Worm (Caenorhabditis elegans): Measurements from ENCODE around the gene inx-9.

Gene inx-9

DNA sequence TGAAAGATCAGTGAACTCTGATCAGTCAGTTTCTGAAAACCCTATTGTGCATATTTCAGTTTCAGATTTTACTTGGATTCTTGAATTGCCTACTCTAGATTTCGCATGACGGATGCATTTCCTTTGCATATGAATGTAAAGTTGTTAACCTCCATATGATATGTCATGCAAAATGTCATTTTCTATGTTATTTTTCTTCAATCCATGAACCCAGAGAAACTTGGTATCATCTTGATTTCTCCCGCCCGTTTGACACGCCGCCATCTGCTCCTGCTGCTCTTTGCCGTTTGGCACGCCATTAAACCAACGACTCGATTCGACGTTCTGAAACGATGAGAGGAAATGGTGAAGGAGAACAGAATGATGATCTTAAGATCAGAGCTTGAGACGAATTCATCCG lies 25.8 kb upstream of the inx-9 start:
- TF ChIP-seq ztf-11 (tag; optimal IDR thresholded peaks at IDR 0.05) (no peak), fos-1 (tag; optimal IDR thresholded peaks at IDR 0.05) (no peak), unc-39 (tag; optimal IDR thresholded peaks at IDR 0.05) (no peak), skn-1 (tag; optimal IDR thresholded peaks at IDR 0.05) (no peak), elt-3 (tag; optimal IDR thresholded peaks at IDR 0.05) (no peak), C34F6.9 (tag; optimal IDR thresholded peaks at IDR 0.05) (no peak), unc-55 (GFP tag; optimal IDR thresholded peaks at IDR 0.05) (no peak), peb-1 (tag; optimal IDR thresholded peaks at IDR 0.05) (no peak), mbf-1 (tag; optimal IDR thresholded peaks at IDR 0.05) (no peak), sma-3 (GFP tag; optimal IDR thresholded peaks at IDR 0.05) (no peak), ZK546.5 (tag; optimal IDR thresholded peaks at IDR 0.05) (no peak), Y55F3AM.14 (GFP tag; optimal IDR thresholded peaks at IDR 0.05) (no peak), lin-11 (tag; optimal IDR thresholded peaks at IDR 0.05) (no peak)

DNA sequence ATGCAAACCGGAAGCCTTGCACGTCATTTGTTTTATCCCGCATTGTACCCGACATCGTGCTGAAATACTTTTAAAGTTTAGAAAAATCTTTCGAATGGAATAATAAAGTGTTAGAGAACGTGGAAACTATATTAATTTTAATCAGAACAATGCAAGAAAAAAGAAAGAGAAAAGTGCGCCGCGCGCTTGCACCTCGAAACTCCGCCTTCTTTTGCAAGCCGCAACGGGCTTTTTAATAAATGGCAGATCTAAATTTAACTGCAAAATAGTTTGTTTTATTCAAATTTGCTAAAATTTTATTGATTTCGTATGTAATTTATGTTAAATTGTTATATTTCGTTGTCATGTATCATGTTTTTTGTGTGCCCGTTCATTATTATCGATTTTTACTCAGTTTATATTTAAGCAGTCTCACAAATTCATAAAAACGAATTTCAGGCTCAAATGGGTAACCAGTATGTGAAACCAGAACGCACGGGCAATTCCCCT lies 24.1 kb upstream of the inx-9 start, which contains the start of the genes acl-3 and ndub-6:
acl-3 (minus strand) TSS at position 59 of the 489 bp plus-strand sequence.
ndub-6 (plus strand) TSS at position 439 of the 489 bp plus-strand sequence.
- TF ChIP-seq nhr-11 (tag; optimal IDR thresholded peaks at IDR 0.05) = no peak
- peak in 1 of 2 experiments; percentile 14 for TF ChIP-seq lsy-2 (tag; optimal IDR thresholded peaks at IDR 0.05)
- TF ChIP-seq unc-55 (GFP tag; optimal IDR thresholded peaks at IDR 0.05) = no peak
- no peak for TF ChIP-seq mab-5 (tag; optimal IDR thresholded peaks at IDR 0.05)
- TF ChIP-seq C34F6.9 (tag; optimal IDR thresholded peaks at IDR 0.05) = peak; percentile 8

DNA sequence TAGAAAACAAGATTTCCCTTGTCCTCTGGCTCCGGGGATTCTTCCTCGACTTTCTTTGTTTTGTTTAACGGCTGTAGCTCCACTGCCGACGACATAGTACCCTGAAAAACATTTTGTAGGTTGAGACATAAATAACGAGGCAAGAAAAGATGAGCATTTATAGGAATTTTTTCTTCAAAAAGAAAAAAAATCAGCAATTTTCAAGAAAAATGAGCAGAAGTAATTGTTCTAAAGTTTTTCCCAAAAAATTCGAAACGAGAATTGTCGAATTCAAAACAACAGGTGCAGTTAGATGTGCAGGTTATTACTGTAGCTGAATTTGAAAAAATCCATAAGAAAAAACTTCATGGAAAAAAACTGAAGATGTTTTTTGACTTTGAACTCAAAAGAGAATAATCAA lies 20.8 kb upstream of the inx-9 start, which contains the start of gene ent-1:
ent-1 (minus strand) TSS at position 101 of the 400 bp plus-strand sequence.
- TF ChIP-seq sem-4 (tag; optimal IDR thresholded peaks at IDR 0.05) (no peak), lin-11 (tag; optimal IDR thresholded peaks at IDR 0.05) (no peak), lsy-2 (tag; optimal IDR thresholded peaks at IDR 0.05) (peak in 1 of 2 experiments; percentile 4), ceh-82 (tag; optimal IDR thresholded peaks at IDR 0.05) (no peak)

DNA sequence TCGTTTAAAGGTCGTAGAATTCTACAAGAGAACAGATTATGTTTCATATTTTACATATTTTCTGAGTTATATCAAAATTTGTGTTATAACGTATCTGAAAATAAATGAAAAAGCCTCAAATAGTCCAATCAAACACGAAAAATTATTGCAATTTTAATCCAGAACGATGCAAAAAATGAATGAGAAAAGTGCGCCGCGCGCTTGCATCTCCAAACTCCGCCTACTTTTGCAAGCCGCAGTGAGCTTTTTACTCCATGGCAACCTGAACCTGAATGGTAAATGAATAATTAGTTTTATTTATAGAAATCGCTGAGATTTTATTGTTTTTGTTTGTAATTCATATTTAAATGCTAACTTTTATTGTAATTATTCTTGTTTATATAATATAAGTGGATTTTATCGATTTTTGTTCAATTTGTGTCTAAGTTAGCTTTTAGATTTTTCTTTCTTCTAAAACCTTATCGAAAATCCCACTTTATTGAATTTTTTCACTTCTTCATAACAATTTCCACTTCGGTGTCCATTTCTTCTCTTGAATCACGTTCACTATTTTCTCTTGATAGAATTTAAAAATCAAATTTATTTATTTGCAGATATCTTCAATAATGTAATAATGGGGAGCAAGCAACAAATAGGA lies 19.9 kb upstream of the inx-9 start, which contains the start of gene ZK809.5:
ZK809.5 (plus strand) TSS at position 587 of the 637 bp plus-strand sequence.
- no peak for TF ChIP-seq F13H6.1 (tag; optimal IDR thresholded peaks at IDR 0.05)
- peak; percentile 16 for TF ChIP-seq lin-11 (tag; optimal IDR thresholded peaks at IDR 0.05)
- TF ChIP-seq crh-2 (tag; optimal IDR thresholded peaks at IDR 0.05) = no peak
- no peak for TF ChIP-seq ceh-16 (tag; optimal IDR thresholded peaks at IDR 0.05)
- TF ChIP-seq lsy-2 (tag; optimal IDR thresholded peaks at IDR 0.05) = peak in 1 of 2 experiments; percentile 23
- no peak for TF ChIP-seq elt-3 (tag; optimal IDR thresholded peaks at IDR 0.05)
- peak; percentile 37 for TF ChIP-seq unc-55 (GFP tag; optimal IDR thresholded peaks at IDR 0.05)
- TF ChIP-seq nhr-11 (tag; optimal IDR thresholded peaks at IDR 0.05) = no peak
- TF ChIP-seq aly-2 (tag; optimal IDR thresholded peaks at IDR 0.05) = no peak
- no peak for TF ChIP-seq zag-1 (tag; optimal IDR thresholded peaks at IDR 0.05)
- TF ChIP-seq elt-1 (tag; optimal IDR thresholded peaks at IDR 0.05) = no peak
- TF ChIP-seq nhr-129 (tag; optimal IDR thresholded peaks at IDR 0.05) = no peak
- no peak for TF ChIP-seq nhr-6 (tag; optimal IDR thresholded peaks at IDR 0.05)
- no peak for TF ChIP-seq mab-5 (tag; optimal IDR thresholded peaks at IDR 0.05)
- no peak for TF ChIP-seq gmeb-1 (tag; optimal IDR thresholded peaks at IDR 0.05)
- TF ChIP-seq nhr-10 (tag; optimal IDR thresholded peaks at IDR 0.05) = no peak
- no peak for TF ChIP-seq ceh-82 (tag; optimal IDR thresholded peaks at IDR 0.05)
- TF ChIP-seq nhr-237 (tag; optimal IDR thresholded peaks at IDR 0.05) = no peak
- no peak for TF ChIP-seq lin-39 (tag; optimal IDR thresholded peaks at IDR 0.05)
- TF ChIP-seq nhr-25 (tag; optimal IDR thresholded peaks at IDR 0.05) = no peak
- no peak for TF ChIP-seq alr-1 (tag; optimal IDR thresholded peaks at IDR 0.05)
- no peak for TF ChIP-seq egl-27 (tag; optimal IDR thresholded peaks at IDR 0.05)
- TF ChIP-seq blmp-1 (tag; optimal IDR thresholded peaks at IDR 0.05; ENCODE audit: insufficient read depth) = no peak
- no peak for TF ChIP-seq peb-1 (tag; optimal IDR thresholded peaks at IDR 0.05)
- TF ChIP-seq ztf-11 (tag; optimal IDR thresholded peaks at IDR 0.05) = no peak
- no peak for TF ChIP-seq skn-1 (tag; optimal IDR thresholded peaks at IDR 0.05)

Data from whole organism, L2 larva.